Worm (Caenorhabditis elegans) whole organism, L3 larva: ENCODE results near the gene B0280.9.

Experiments used
- ceh-82 ChIP-seq: fragments of 150-350 bp; optimal IDR thresholded peaks from 2 replicates; lab custom pipeline; 2014; ENCODE audit warnings: missing biosample characterization, missing genetic modification characterization
- elt-2 ChIP-seq: sonication (generic microtip); optimal IDR thresholded peaks from 2 replicates; lab custom pipeline; 2016; ENCODE audit warnings: missing genetic modification reagents, mild to moderate bottlenecking, missing genetic modification characterization, missing compliant biosample characterization
- lin-15B ChIP-seq: fragments of 150-350 bp; optimal IDR thresholded peaks from 2 replicates; lab custom pipeline; 2014; ENCODE audit warnings: missing biosample characterization, missing genetic modification characterization
- nhr-25 ChIP-seq: sonication (generic microtip); optimal IDR thresholded peaks from 2 replicates; lab custom pipeline; 2017; ENCODE audit warnings: missing biosample characterization, missing genetic modification characterization
- sea-2 ChIP-seq: fragments of 150-350 bp; sonication (generic microtip); optimal IDR thresholded peaks from 4 replicates; lab custom pipeline; 2014; ENCODE audit warnings: missing biosample characterization, missing genetic modification reagents, missing genetic modification characterization
- tbx-2 ChIP-seq: sonication (generic microtip); optimal IDR thresholded peaks from 2 replicates; lab custom pipeline; 2016; ENCODE audit warnings: mild to moderate bottlenecking, missing genetic modification characterization, missing compliant biosample characterization
- ztf-11 ChIP-seq: fragments of 150-350 bp; optimal IDR thresholded peaks from 2 replicates; lab custom pipeline; 2014; ENCODE audit warnings: missing biosample characterization, missing genetic modification characterization

DNA sequence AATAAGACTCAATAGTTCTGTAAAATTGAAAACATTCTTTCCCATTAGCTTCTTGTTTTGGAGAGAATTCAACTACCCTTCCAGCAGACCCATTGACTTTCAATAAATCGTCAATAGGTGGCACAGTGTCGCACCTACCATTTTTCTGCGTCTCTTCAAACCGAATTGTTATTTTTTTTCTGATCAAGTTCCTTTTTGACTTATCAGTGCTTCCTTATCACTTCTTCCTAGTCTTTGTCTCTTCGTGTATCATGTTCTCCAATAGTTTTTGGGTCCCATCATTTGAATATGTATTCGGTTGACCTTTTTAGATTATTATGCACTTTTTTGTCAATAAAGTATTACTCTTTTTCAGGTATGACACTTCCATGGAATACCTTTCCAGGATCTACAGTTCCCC, 14.7 kb downstream of the B0280.9 start, which contains the start of gene odd-1:
- TF ChIP-seq ceh-82 = no peak
- TF ChIP-seq lin-15B (tag; lab: Kevin White, UChicago) = no peak
- no peak for TF ChIP-seq sea-2 (GFP tag; lab: Kevin White, UChicago)
- no peak for TF ChIP-seq ztf-11
- no peak for TF ChIP-seq tbx-2 (tag; lab: Kevin White, UChicago)
- peak; percentile 77 for TF ChIP-seq elt-2
- no peak for TF ChIP-seq nhr-25
